Worm (Caenorhabditis elegans): ENCODE results near the gene ZC513.3.

ce11 chrV:8005000-8005399 lies 41.8 kb upstream of the ZC513.3 start, which contains the start of gene Y97E10AR.8:
- TF ChIP-seq lin-13 (tag; optimal IDR thresholded peaks at IDR 0.05), result no peak
- no peak for TF ChIP-seq mep-1 (tag; optimal IDR thresholded peaks at IDR 0.05)
- TF ChIP-seq mab-5 (tag; optimal IDR thresholded peaks at IDR 0.05), result no peak
- no peak for TF ChIP-seq nhr-28 (tag; optimal IDR thresholded peaks at IDR 0.05)
- TF ChIP-seq snpc-4 (tag; optimal IDR thresholded peaks at IDR 0.05), result no peak
- TF ChIP-seq lsy-2 (tag; optimal IDR thresholded peaks at IDR 0.05), result no peak
- TF ChIP-seq unc-39 (tag; optimal IDR thresholded peaks at IDR 0.05), result no peak
- no peak for TF ChIP-seq unc-62 (GFP tag; optimal IDR thresholded peaks at IDR 0.05)
- no peak for TF ChIP-seq nhr-237 (tag; optimal IDR thresholded peaks at IDR 0.05)

Measured in whole organism, mixed stage, embryonic.